Fruit fly (Drosophila melanogaster): ENCODE results near the gene CG34265.

Gene CG34265

DNA sequence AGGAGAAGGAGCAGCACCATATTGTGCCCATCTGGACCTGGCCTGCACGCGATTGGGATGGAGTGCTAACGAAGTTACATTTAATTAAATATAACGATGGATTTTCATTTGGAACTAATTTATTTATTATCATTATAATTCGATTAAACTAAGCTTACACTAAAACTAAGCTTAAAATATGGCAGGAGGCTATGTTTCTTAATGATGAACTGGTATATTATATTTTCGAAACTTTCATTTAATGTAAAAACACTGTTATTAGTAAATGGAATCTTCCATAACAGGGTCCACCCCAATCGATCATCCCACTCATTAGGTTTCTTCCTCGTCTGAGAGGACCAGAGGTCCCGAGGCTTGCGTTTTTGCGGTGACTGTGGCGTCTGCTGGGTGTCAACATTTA lies 23.1 kb upstream of the CG34265 start:
- peak; percentile 77 for TF ChIP-seq Sox15 (GFP tag; optimal IDR thresholded peaks at IDR 0.05)
- TF ChIP-seq pdm3 (GFP tag; optimal IDR thresholded peaks at IDR 0.05) = peak; percentile 86
- TF ChIP-seq vri (GFP tag; optimal IDR thresholded peaks at IDR 0.05) = peak; percentile 81
- TF ChIP-seq CG6163 (GFP tag; IDR thresholded peaks at IDR 0.05) = peak; percentile 89
- peak; percentile 85 for TF ChIP-seq Eip93F (GFP tag; optimal IDR thresholded peaks at IDR 0.05)
- peak; percentile 79 for TF ChIP-seq CG11762 (GFP tag; optimal IDR thresholded peaks at IDR 0.05; ENCODE audit: insufficient read depth)
- TF ChIP-seq CG15336 (GFP tag; IDR thresholded peaks at IDR 0.05) = peak; percentile 67
- TF ChIP-seq CG31627 (GFP tag; optimal IDR thresholded peaks at IDR 0.05) = peak; percentile 79
- TF ChIP-seq CG6808 (GFP tag; optimal IDR thresholded peaks at IDR 0.05) = peak; percentile 91
- peak; percentile 78 for TF ChIP-seq CG3919 (GFP tag; optimal IDR thresholded peaks at IDR 0.05)
- peak; percentile 75 for TF ChIP-seq cyc (GFP tag; optimal IDR thresholded peaks at IDR 0.05)
- TF ChIP-seq fd59A (GFP tag; optimal IDR thresholded peaks at IDR 0.05) = peak; percentile 90
- no peak for TF ChIP-seq dac (GFP tag; optimal IDR thresholded peaks at IDR 0.05)
- no peak for TF ChIP-seq CG4318 (GFP tag; optimal IDR thresholded peaks at IDR 0.05)
- peak; percentile 83 for TF ChIP-seq topi (GFP tag; optimal IDR thresholded peaks at IDR 0.05)
- TF ChIP-seq net (GFP tag; optimal IDR thresholded peaks at IDR 0.05) = peak; percentile 89
- TF ChIP-seq Sox102F (GFP tag; optimal IDR thresholded peaks at IDR 0.05) = peak; percentile 88
- peak; percentile 82 for TF ChIP-seq CG8119 (GFP tag; IDR thresholded peaks at IDR 0.05)
- TF ChIP-seq CG7368 (GFP tag; optimal IDR thresholded peaks at IDR 0.05) = peak; percentile 49
- no peak for TF ChIP-seq CG11294 (GFP tag; IDR thresholded peaks at IDR 0.05)
- peak; percentile 89 for TF ChIP-seq CG34406 (GFP tag; optimal IDR thresholded peaks at IDR 0.05)
- TF ChIP-seq CG6792 (GFP tag; optimal IDR thresholded peaks at IDR 0.05) = peak; percentile 87
- TF ChIP-seq CG11902 (GFP tag; optimal IDR thresholded peaks at IDR 0.05) = peak; percentile 47
- peak; percentile 86 for TF ChIP-seq spab (GFP tag; optimal IDR thresholded peaks at IDR 0.05)
- TF ChIP-seq CG6854 (GFP tag; optimal IDR thresholded peaks at IDR 0.05) = no peak
- peak; percentile 92 for TF ChIP-seq CG3032 (tag; optimal IDR thresholded peaks at IDR 0.05)
- TF ChIP-seq CG8632 (GFP tag; optimal IDR thresholded peaks at IDR 0.05) = peak; percentile 92
- TF ChIP-seq CG6276 (GFP tag; optimal IDR thresholded peaks at IDR 0.05) = no peak
- peak; percentile 91 for TF ChIP-seq Eip75B (GFP tag; optimal IDR thresholded peaks at IDR 0.05)
- TF ChIP-seq esn (GFP tag; optimal IDR thresholded peaks at IDR 0.05) = peak; percentile 89
- TF ChIP-seq dsx (GFP tag; optimal IDR thresholded peaks at IDR 0.05; ENCODE audit: poor library complexity, severe bottlenecking) = peak; percentile 91
- peak; percentile 82 for TF ChIP-seq lz (GFP tag; optimal IDR thresholded peaks at IDR 0.05)
- TF ChIP-seq Blimp-1 (GFP tag; optimal IDR thresholded peaks at IDR 0.05) = peak; percentile 47
- TF ChIP-seq CG16779 (tag; optimal IDR thresholded peaks at IDR 0.05) = peak; percentile 86
- TF ChIP-seq Hr39 (GFP tag; optimal IDR thresholded peaks at IDR 0.05) = peak; percentile 78
- no peak for TF ChIP-seq eg (GFP tag; IDR thresholded peaks at IDR 0.05)
- peak; percentile 56 for TF ChIP-seq Gug (GFP tag; IDR thresholded peaks at IDR 0.05)
- no peak for TF ChIP-seq Hr38 (GFP tag; optimal IDR thresholded peaks at IDR 0.05)
- TF ChIP-seq svp (GFP tag) = peak; percentile 93
- peak; percentile 87 for TF ChIP-seq OdsH (GFP tag; optimal IDR thresholded peaks at IDR 0.05)
- peak; percentile 88 for TF ChIP-seq Smox (GFP tag; optimal IDR thresholded peaks at IDR 0.05)
- peak; percentile 88 for TF ChIP-seq CG10631 (GFP tag; optimal IDR thresholded peaks at IDR 0.05)
- TF ChIP-seq fkh (GFP tag; optimal IDR thresholded peaks at IDR 0.05) = no peak
- TF ChIP-seq CG9139 (GFP tag; optimal IDR thresholded peaks at IDR 0.05) = peak; percentile 74
- TF ChIP-seq fd85E (GFP tag; optimal IDR thresholded peaks at IDR 0.05) = no peak
- peak; percentile 93 to 96 for TF ChIP-seq ss (GFP tag; optimal IDR thresholded peaks at IDR 0.05)
- peak; percentile 75 to 80 for TF ChIP-seq salr (GFP tag; optimal IDR thresholded peaks at IDR 0.05)
- peak; percentile 71 for TF ChIP-seq Sox14 (GFP tag; optimal IDR thresholded peaks at IDR 0.05)
- TF ChIP-seq CG32006 (GFP tag; optimal IDR thresholded peaks at IDR 0.05) = peak; percentile 50
- TF ChIP-seq Ets21C (GFP tag; optimal IDR thresholded peaks at IDR 0.05) = peak; percentile 67
- peak; percentile 92 for TF ChIP-seq Ets96B (tag; optimal IDR thresholded peaks at IDR 0.05)
- peak; percentile 92 for TF ChIP-seq Met (GFP tag; optimal IDR thresholded peaks at IDR 0.05)

Measured in whole organism, prepupa.